Worm (Caenorhabditis elegans) whole organism, midembryonic: ENCODE measurements around the gene clc-12.

Source experiments
- T22C8.4 ChIP-seq: fragments of 200-800 bp; sonication (Bioruptor generic); IDR thresholded peaks from 2 replicates; pipeline ENCODE4 v1.3.6; 2022; ENCODE audit warnings: missing genetic modification characterization, missing compliant biosample characterization
- cog-1 ChIP-seq: sonication (generic microtip); optimal IDR thresholded peaks from 2 replicates; lab custom pipeline; 2016; ENCODE audit warnings: missing genetic modification characterization, missing compliant biosample characterization
- flt-1 ChIP-seq: fragments of 200-800 bp; sonication (Bioruptor generic); IDR thresholded peaks from 2 replicates; pipeline ENCODE4 v1.3.6; 2022; ENCODE audit warnings: missing genetic modification characterization, missing compliant biosample characterization
- klf-2 ChIP-seq: fragments of 200-800 bp; sonication (Bioruptor generic); conservative IDR thresholded peaks from 2 replicates; pipeline ENCODE4 v1.3.6; 2022; ENCODE audit warnings: missing genetic modification reagents, missing genetic modification characterization, missing compliant biosample characterization
- med-1 ChIP-seq: sonication (generic microtip); optimal IDR thresholded peaks from 2 replicates; lab custom pipeline; 2017; ENCODE audit warnings: missing genetic modification characterization, mild to moderate bottlenecking, missing compliant biosample characterization, antibody characterized with exemption, missing genetic modification reagents; ENCODE audit not compliant: insufficient read depth
- tab-1 ChIP-seq: fragments of 200-800 bp; sonication (Bioruptor generic); IDR thresholded peaks from 2 replicates; pipeline ENCODE4 v1.3.6; 2022; ENCODE audit warnings: missing genetic modification characterization, missing compliant biosample characterization
- ztf-29 ChIP-seq: fragments of 200-800 bp; sonication (Bioruptor generic); IDR thresholded peaks from 2 replicates; pipeline ENCODE4 v1.3.6; 2022; ENCODE audit warnings: missing genetic modification reagents, missing genetic modification characterization, missing compliant biosample characterization

ce11 chrV:17044500-17044899 lies 35.3 kb upstream of the clc-12 start, which contains the start of gene F28B1.2:
- TF ChIP-seq ztf-29 (no peak), tab-1 (GFP tag; lab: Robert Waterston, UW) (no peak), klf-2 (no peak), flt-1 (GFP tag; lab: Robert Waterston, UW) (no peak), med-1 (GFP tag; lab: Kevin White, UChicago) (no peak), T22C8.4 (GFP tag; lab: Robert Waterston, UW) (no peak), cog-1 (tag; lab: Kevin White, UChicago) (no peak)
